Worm (Caenorhabditis elegans): ENCODE measurements around the gene ZK381.62.

DNA sequence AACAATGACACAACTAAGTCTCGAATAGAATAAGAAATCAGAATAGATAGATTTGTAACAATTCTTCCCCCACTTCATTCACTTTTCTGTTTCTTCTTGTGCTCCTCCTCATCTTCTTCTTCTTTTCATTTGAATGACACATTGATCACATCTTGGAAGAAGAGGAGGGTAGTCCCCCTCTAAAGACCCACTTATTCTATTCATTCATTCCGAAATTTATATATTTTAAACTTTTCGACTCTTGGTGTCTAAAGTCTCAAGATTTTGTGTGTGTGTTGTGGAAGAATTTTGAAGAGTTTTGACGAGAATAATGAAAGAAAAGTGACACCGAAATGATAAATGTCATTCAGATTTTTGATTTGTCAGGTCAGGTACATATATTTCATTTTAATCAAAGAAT lies 20.0 kb upstream of the ZK381.62 start:
- TF ChIP-seq hnd-1 (tag; optimal IDR thresholded peaks at IDR 0.05): no peak
- TF ChIP-seq hmbx-1 (tag; optimal IDR thresholded peaks at IDR 0.05): no peak
- no peak for TF ChIP-seq ama-1 (optimal IDR thresholded peaks at IDR 0.05)

All from whole organism, early embryonic.